Worm (Caenorhabditis elegans) whole organism, mixed stage, embryonic: ENCODE results near the gene grl-15.

ENCODE experiments used
- M03D4.4 ChIP-seq: sonication (generic microtip); optimal IDR thresholded peaks from 2 replicates; lab custom pipeline; 2017; ENCODE audit warnings: mild to moderate bottlenecking, missing genetic modification characterization, missing compliant biosample characterization
- bed-3 ChIP-seq: fragments of 200-800 bp; sonication (Bioruptor generic); optimal IDR thresholded peaks from 3 replicates; lab custom pipeline; 2018; ENCODE audit warnings: mild to moderate bottlenecking, missing genetic modification characterization, moderate library complexity, missing compliant biosample characterization
- blmp-1 ChIP-seq: fragments of 150-350 bp; optimal IDR thresholded peaks from 2 replicates; lab custom pipeline; 2014; ENCODE audit warnings: missing biosample characterization, missing genetic modification characterization
- ceh-39 ChIP-seq: fragments of 150-350 bp; optimal IDR thresholded peaks from 2 replicates; lab custom pipeline; 2014; ENCODE audit warnings: missing biosample characterization, missing genetic modification characterization
- ceh-83 ChIP-seq: fragments of 200-800 bp; sonication (Bioruptor generic); optimal IDR thresholded peaks from 2 replicates; lab custom pipeline; 2018; ENCODE audit warnings: mild to moderate bottlenecking, missing genetic modification characterization, missing compliant biosample characterization
- ces-1 ChIP-seq: fragments of 150-350 bp; optimal IDR thresholded peaks from 2 replicates; lab custom pipeline; 2014; ENCODE audit warnings: missing biosample characterization, missing genetic modification reagents, missing genetic modification characterization
- cnd-1 ChIP-seq: fragments of 200-800 bp; sonication (Bioruptor generic); optimal IDR thresholded peaks from 2 replicates; lab custom pipeline; 2018; ENCODE audit warnings: mild to moderate bottlenecking, missing genetic modification characterization, missing compliant biosample characterization
- drap-1 ChIP-seq: fragments of 200-800 bp; sonication (Bioruptor generic); optimal IDR thresholded peaks from 3 replicates; lab custom pipeline; 2018; ENCODE audit warnings: mild to moderate bottlenecking, missing genetic modification characterization, missing compliant biosample characterization
- elt-1 ChIP-seq: sonication (generic microtip); optimal IDR thresholded peaks from 2 replicates; lab custom pipeline; 2017; ENCODE audit warnings: missing genetic modification characterization, mild to moderate bottlenecking, missing compliant biosample characterization, antibody characterized with exemption, moderate library complexity, borderline replicate concordance; ENCODE audit not compliant: insufficient read depth
- elt-3 ChIP-seq: fragments of 150-350 bp; optimal IDR thresholded peaks from 2 replicates; lab custom pipeline; 2014; ENCODE audit warnings: missing biosample characterization, missing genetic modification characterization
- flh-1 ChIP-seq: fragments of 200-800 bp; sonication (Bioruptor generic); optimal IDR thresholded peaks from 2 replicates; lab custom pipeline; 2018; ENCODE audit warnings: mild to moderate bottlenecking, missing genetic modification characterization, moderate library complexity, missing compliant biosample characterization
- ham-2 ChIP-seq: fragments of 200-800 bp; sonication (Bioruptor generic); optimal IDR thresholded peaks from 2 replicates; lab custom pipeline; 2018; ENCODE audit warnings: mild to moderate bottlenecking, missing genetic modification characterization, missing compliant biosample characterization
- hlh-1 ChIP-seq: fragments of 150-350 bp; optimal IDR thresholded peaks from 2 replicates; lab custom pipeline; 2014; ENCODE audit warnings: missing biosample characterization, missing genetic modification reagents, missing genetic modification characterization
- lin-13 ChIP-seq: fragments of 150-350 bp; optimal IDR thresholded peaks from 2 replicates; lab custom pipeline; 2014; ENCODE audit warnings: missing biosample characterization, missing genetic modification characterization
- lin-32 ChIP-seq: fragments of 200-800 bp; sonication (Bioruptor generic); optimal IDR thresholded peaks from 2 replicates; lab custom pipeline; 2018; ENCODE audit warnings: mild to moderate bottlenecking, missing genetic modification characterization, missing compliant biosample characterization
- lsy-2 ChIP-seq: fragments of 150-350 bp; optimal IDR thresholded peaks from 2 replicates; lab custom pipeline; 2014; ENCODE audit warnings: missing biosample characterization, missing genetic modification characterization
- mab-5 ChIP-seq: fragments of 150-350 bp; optimal IDR thresholded peaks from 2 replicates; lab custom pipeline; 2014; ENCODE audit warnings: missing biosample characterization, missing genetic modification characterization
- mep-1 ChIP-seq: fragments of 150-350 bp; optimal IDR thresholded peaks from 2 replicates; lab custom pipeline; 2017; ENCODE audit warnings: missing biosample characterization, missing genetic modification reagents, missing genetic modification characterization, inconsistent platforms
- mls-2 ChIP-seq: sonication (generic microtip); optimal IDR thresholded peaks from 2 replicates; lab custom pipeline; 2016; ENCODE audit warnings: mild to moderate bottlenecking, missing genetic modification characterization, moderate library complexity, missing compliant biosample characterization
- nhr-12 ChIP-seq: fragments of 150-350 bp; optimal IDR thresholded peaks from 2 replicates; lab custom pipeline; 2014; ENCODE audit warnings: missing biosample characterization, missing genetic modification characterization
- nhr-2 ChIP-seq: fragments of 150-350 bp; optimal IDR thresholded peaks from 2 replicates; lab custom pipeline; 2014; ENCODE audit warnings: missing biosample characterization, missing genetic modification characterization
- nhr-237 ChIP-seq: fragments of 150-350 bp; optimal IDR thresholded peaks from 2 replicates; lab custom pipeline; 2014; ENCODE audit warnings: missing biosample characterization, missing genetic modification characterization
- nhr-28 ChIP-seq: fragments of 150-350 bp; optimal IDR thresholded peaks from 2 replicates; lab custom pipeline; 2014; ENCODE audit warnings: missing biosample characterization, missing genetic modification characterization
- nhr-76 ChIP-seq: sonication (generic microtip); optimal IDR thresholded peaks from 2 replicates; lab custom pipeline; 2017; ENCODE audit warnings: missing biosample characterization, missing genetic modification characterization
- pha-4 ChIP-seq: fragments of 150-350 bp; optimal IDR thresholded peaks from 2 replicates; lab custom pipeline; 2018; ENCODE audit warnings: missing biosample characterization, missing genetic modification reagents, missing genetic modification characterization
- sem-2 ChIP-seq: fragments of 200-800 bp; sonication (Bioruptor generic); optimal IDR thresholded peaks from 2 replicates; lab custom pipeline; 2018; ENCODE audit warnings: mild to moderate bottlenecking, missing genetic modification characterization, missing compliant biosample characterization
- snpc-4 ChIP-seq: fragments of 150-350 bp; optimal IDR thresholded peaks from 2 replicates; lab custom pipeline; 2014; ENCODE audit warnings: missing biosample characterization, missing genetic modification characterization
- sptf-1 ChIP-seq: sonication (generic microtip); optimal IDR thresholded peaks from 2 replicates; lab custom pipeline; 2017; ENCODE audit warnings: mild to moderate bottlenecking, missing genetic modification characterization, moderate library complexity, missing compliant biosample characterization
- tbx-8 ChIP-seq: fragments of 200-800 bp; sonication (Bioruptor generic); optimal IDR thresholded peaks from 2 replicates; lab custom pipeline; 2018; ENCODE audit warnings: mild to moderate bottlenecking, missing genetic modification characterization, moderate library complexity, missing compliant biosample characterization
- unc-120 ChIP-seq: sonication (generic microtip); optimal IDR thresholded peaks from 2 replicates; lab custom pipeline; 2017; ENCODE audit warnings: missing genetic modification characterization, missing compliant biosample characterization; ENCODE audit not compliant: poor library complexity, severe bottlenecking
- unc-39 ChIP-seq: fragments of 150-350 bp; optimal IDR thresholded peaks from 2 replicates; lab custom pipeline; 2014; ENCODE audit warnings: missing biosample characterization, missing genetic modification characterization
- unc-62 ChIP-seq: fragments of 150-350 bp; optimal IDR thresholded peaks from 2 replicates; lab custom pipeline; 2014; ENCODE audit warnings: missing biosample characterization, missing genetic modification reagents, missing genetic modification characterization
- zip-8 ChIP-seq: fragments of 150-350 bp; optimal IDR thresholded peaks from 2 replicates; lab custom pipeline; 2014; ENCODE audit warnings: missing biosample characterization, missing genetic modification characterization
- ztf-11 ChIP-seq: fragments of 150-350 bp; optimal IDR thresholded peaks from 2 replicates; lab custom pipeline; 2014; ENCODE audit warnings: missing biosample characterization, missing genetic modification characterization

grl-15 gene

DNA sequence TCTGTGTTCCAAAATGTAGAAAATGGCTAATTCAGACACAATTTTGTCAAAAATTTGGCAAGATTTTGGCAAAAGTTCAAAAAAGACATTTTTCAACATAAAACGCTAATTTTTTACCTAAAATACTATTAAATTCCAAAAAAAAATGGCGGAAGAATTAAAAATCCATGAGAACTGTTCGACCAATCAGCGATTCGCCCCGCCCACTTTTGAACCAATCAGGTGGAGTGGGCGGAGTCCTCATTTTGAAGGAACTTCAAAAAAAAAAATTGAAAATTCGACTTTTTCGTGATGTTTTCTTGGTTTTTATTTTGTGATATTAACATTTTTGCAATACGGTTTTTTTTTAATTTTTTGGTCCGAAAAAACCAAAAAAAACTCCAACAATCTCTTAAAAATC lies 7.9 kb downstream of the grl-15 start:
- no peak for TF ChIP-seq unc-62 (GFP tag; lab: Kevin White, UChicago)
- TF ChIP-seq ces-1 (GFP tag; lab: Kevin White, UChicago) = no peak
- TF ChIP-seq elt-3 (tag; lab: Kevin White, UChicago) = no peak
- TF ChIP-seq mls-2 (tag; lab: Kevin White, UChicago) = no peak
- TF ChIP-seq tbx-8 (GFP tag; lab: Kevin White, UChicago) = no peak
- TF ChIP-seq lsy-2 = no peak
- TF ChIP-seq zip-8 (tag; lab: Kevin White, UChicago) = no peak
- TF ChIP-seq mab-5 = no peak
- TF ChIP-seq flh-1 (GFP tag; lab: Kevin White, UChicago) = no peak
- TF ChIP-seq bed-3 (GFP tag; lab: Kevin White, UChicago) = no peak
- no peak for TF ChIP-seq ztf-11
- TF ChIP-seq M03D4.4 (tag; lab: Kevin White, UChicago) = no peak
- TF ChIP-seq pha-4 = no peak
- no peak for TF ChIP-seq nhr-76 (tag; lab: Kevin White, UChicago)
- TF ChIP-seq, all 35 proteins: peak for 0

DNA sequence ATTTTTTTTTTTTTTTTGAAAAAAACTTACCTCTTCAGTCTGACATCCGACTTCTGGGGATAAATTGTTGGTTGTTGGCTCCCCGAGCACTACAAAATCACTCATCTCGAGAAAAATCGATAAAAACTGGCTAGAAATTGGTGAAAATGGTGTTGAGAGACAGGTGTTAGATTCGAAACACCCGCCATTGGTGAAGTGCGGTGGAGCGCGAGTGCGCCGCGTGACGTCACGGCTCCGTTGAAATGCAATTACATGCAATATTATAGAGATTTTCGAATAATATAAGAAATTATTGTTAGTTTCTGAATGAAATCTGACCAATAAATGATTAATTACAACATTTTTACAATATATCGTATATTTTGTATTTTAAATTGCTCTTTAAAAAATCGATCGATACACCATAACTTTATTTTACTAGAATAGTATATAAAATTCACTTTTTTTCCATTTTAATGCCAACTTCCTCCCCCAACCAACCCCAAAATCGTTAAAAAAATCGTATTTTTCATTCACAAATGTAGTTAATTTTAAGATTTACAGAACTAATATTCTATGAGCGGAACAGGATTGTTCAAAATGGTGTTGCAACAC lies 9.6 kb downstream of the grl-15 start, which contains the start of the genes Y75B8A.18 and Y75B8A.19:
Gene Y75B8A.18 (minus strand): TSS at position 142 of the 594 bp plus-strand sequence.
Gene Y75B8A.19 (plus strand): TSS at position 544 of the 594 bp plus-strand sequence.
- TF ChIP-seq ham-2 (GFP tag; lab: Kevin White, UChicago) (no peak), drap-1 (GFP tag; lab: Kevin White, UChicago) (no peak), elt-1 (tag; lab: Kevin White, UChicago) (no peak), lin-32 (GFP tag; lab: Kevin White, UChicago) (no peak), tbx-8 (GFP tag; lab: Kevin White, UChicago) (no peak), pha-4 (peak; percentile 53), mls-2 (tag; lab: Kevin White, UChicago) (no peak), nhr-237 (peak; percentile 6), nhr-2 (tag; lab: Kevin White, UChicago) (no peak), snpc-4 (tag; lab: Kevin White, UChicago) (no peak), lsy-2 (peak; percentile 40), ztf-11 (no peak), hlh-1 (tag; lab: Kevin White, UChicago) (peak; percentile 54), mep-1 (peak; percentile 75), flh-1 (GFP tag; lab: Kevin White, UChicago) (no peak), sem-2 (GFP tag; lab: Kevin White, UChicago) (no peak), M03D4.4 (tag; lab: Kevin White, UChicago) (no peak), lin-13 (tag; lab: Kevin White, UChicago) (peak; percentile 28), unc-62 (GFP tag; lab: Kevin White, UChicago) (no peak), nhr-12 (tag; lab: Kevin White, UChicago) (no peak), unc-120 (tag; lab: Kevin White, UChicago) (no peak), sptf-1 (no peak), unc-39 (tag; lab: Kevin White, UChicago) (no peak), ceh-39 (tag; lab: Kevin White, UChicago) (peak; percentile 50), nhr-28 (no peak), cnd-1 (peak; percentile 24), ceh-83 (GFP tag; lab: Kevin White, UChicago) (no peak), ces-1 (GFP tag; lab: Kevin White, UChicago) (peak; percentile 94)
- TF ChIP-seq, all 35 proteins: peak for 9

DNA sequence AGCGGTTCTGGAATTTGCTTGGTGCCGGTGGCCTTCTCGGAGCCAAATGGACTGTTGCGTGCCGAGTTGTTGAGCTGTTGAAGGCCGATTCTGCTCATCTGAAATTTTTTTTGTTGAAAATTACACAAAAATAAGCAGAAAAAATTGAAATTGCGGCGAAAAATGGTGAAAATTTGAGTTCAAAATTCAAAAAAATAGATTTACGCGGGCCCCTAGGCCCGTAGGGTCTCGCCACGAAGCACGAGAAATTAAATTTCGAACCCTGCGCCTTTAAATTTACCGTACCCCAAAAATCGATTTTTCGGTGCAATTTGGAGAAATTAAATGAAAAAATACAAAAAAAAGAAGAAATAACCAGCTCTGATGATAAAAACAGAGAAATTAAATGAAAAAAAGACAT lies 10.6 kb downstream of the grl-15 start, which contains the start of gene gmn-1:
Gene gmn-1 (minus strand): TSS at position 98 of the 400 bp plus-strand sequence.
- TF ChIP-seq ham-2 (GFP tag; lab: Kevin White, UChicago) = no peak
- TF ChIP-seq M03D4.4 (tag; lab: Kevin White, UChicago) = no peak
- TF ChIP-seq elt-3 (tag; lab: Kevin White, UChicago) = no peak
- TF ChIP-seq blmp-1 = no peak
- no peak for TF ChIP-seq elt-1 (tag; lab: Kevin White, UChicago)
- no peak for TF ChIP-seq bed-3 (GFP tag; lab: Kevin White, UChicago)
- no peak for TF ChIP-seq unc-120 (tag; lab: Kevin White, UChicago)
- no peak for TF ChIP-seq snpc-4 (tag; lab: Kevin White, UChicago)
- TF ChIP-seq hlh-1 (tag; lab: Kevin White, UChicago) = no peak
- no peak for TF ChIP-seq nhr-12 (tag; lab: Kevin White, UChicago)
- TF ChIP-seq ceh-83 (GFP tag; lab: Kevin White, UChicago) = no peak
- no peak for TF ChIP-seq cnd-1
- TF ChIP-seq ceh-39 (tag; lab: Kevin White, UChicago) = no peak
- TF ChIP-seq, all 35 proteins: peak for 0
